Fruit fly (Drosophila melanogaster): ENCODE results near the gene CG32192.

dm6 chr3L:18023622-18024021 lies 16.5 kb upstream of the CG32192 start:
- TF ChIP-seq sv (GFP tag; optimal IDR thresholded peaks at IDR 0.05) (no peak), pan (optimal IDR thresholded peaks at IDR 0.05) (no peak), Mio (GFP tag; optimal IDR thresholded peaks at IDR 0.05) (no peak), dsf (GFP tag; optimal IDR thresholded peaks at IDR 0.05; ENCODE audit: borderline replicate concordance) (no peak)

All from whole organism, wandering third instar larva.